Fruit fly (Drosophila melanogaster) whole organism, embryonic: ENCODE results near the gene CRAT.

Source experiments
- CG10543 ChIP-seq: fragments of 200-800 bp; sonication (Bioruptor generic); optimal IDR thresholded peaks from 3 replicates; lab custom pipeline; 2017; ENCODE audit warnings: missing biosample characterization, mild to moderate bottlenecking, missing genetic modification characterization, moderate library complexity
- CG11247 ChIP-seq: fragments of 200-800 bp; sonication (Bioruptor generic); IDR thresholded peaks from 2 replicates; pipeline ENCODE4 v1.3.6; 2022; ENCODE audit warnings: missing biosample characterization, missing genetic modification characterization
- CG12391 ChIP-seq: fragments of 200-800 bp; sonication (Bioruptor generic); optimal IDR thresholded peaks from 3 replicates; lab custom pipeline; 2018; ENCODE audit warnings: missing biosample characterization, mild to moderate bottlenecking, missing genetic modification characterization, moderate library complexity
- CG14860 ChIP-seq: fragments of 200-800 bp; sonication (Bioruptor generic); IDR thresholded peaks from 3 replicates; pipeline ENCODE4 v1.3.6; 2022; ENCODE audit warnings: missing biosample characterization, missing genetic modification characterization; ENCODE audit not compliant: partially characterized antibody
- CG15479 ChIP-seq: fragments of 200-800 bp; sonication (Bioruptor generic); optimal IDR thresholded peaks from 3 replicates; lab custom pipeline; 2019; ENCODE audit warnings: missing biosample characterization, mild to moderate bottlenecking, missing genetic modification characterization, moderate library complexity
- CG17361 ChIP-seq: fragments of 200-800 bp; sonication (Bioruptor generic); IDR thresholded peaks from 3 replicates; pipeline ENCODE4 v1.3.6; 2022; ENCODE audit warnings: missing biosample characterization, missing genetic modification characterization
- CG17385 ChIP-seq: fragments of 200-800 bp; sonication (Bioruptor generic); optimal IDR thresholded peaks from 3 replicates; lab custom pipeline; 2018; ENCODE audit warnings: missing biosample characterization, mild to moderate bottlenecking, missing genetic modification characterization
- CG17912 ChIP-seq: fragments of 200-800 bp; sonication (Bioruptor generic); optimal IDR thresholded peaks from 2 replicates; lab custom pipeline; 2018; ENCODE audit warnings: missing biosample characterization, mild to moderate bottlenecking, missing genetic modification characterization
- CG1832 ChIP-seq: fragments of 200-800 bp; sonication (Bioruptor generic); optimal IDR thresholded peaks from 2 replicates; lab custom pipeline; 2017; ENCODE audit warnings: missing biosample characterization, mild to moderate bottlenecking, missing genetic modification characterization, inconsistent platforms
- CG2875 ChIP-seq: fragments of 200-800 bp; sonication (Bioruptor generic); optimal IDR thresholded peaks from 2 replicates; lab custom pipeline; 2017; ENCODE audit warnings: missing biosample characterization, mild to moderate bottlenecking, missing genetic modification characterization, missing genetic modification reagents
- CG3163 ChIP-seq: fragments of 200-800 bp; sonication (Bioruptor generic); optimal IDR thresholded peaks from 3 replicates; lab custom pipeline; 2016; ENCODE audit warnings: missing biosample characterization, missing genetic modification characterization
- CG32532 ChIP-seq: fragments of 200-800 bp; sonication (Bioruptor generic); IDR thresholded peaks from 2 replicates; pipeline ENCODE4 v1.3.6; 2022; ENCODE audit warnings: missing biosample characterization, missing genetic modification characterization
- CG32767 ChIP-seq: fragments of 200-800 bp; sonication (Bioruptor generic); IDR thresholded peaks from 2 replicates; pipeline ENCODE4 v1.3.6; 2022; ENCODE audit warnings: missing biosample characterization, missing genetic modification characterization
- CG42726 ChIP-seq: fragments of 200-800 bp; sonication (Bioruptor generic); IDR thresholded peaks from 2 replicates; pipeline ENCODE4 v1.3.6; 2022; ENCODE audit warnings: missing biosample characterization, missing genetic modification characterization; ENCODE audit not compliant: partially characterized antibody
- CG4617 ChIP-seq: fragments of 200-800 bp; sonication (Bioruptor generic); optimal IDR thresholded peaks from 3 replicates; lab custom pipeline; 2016; ENCODE audit warnings: missing biosample characterization, missing genetic modification characterization, borderline replicate concordance
- CG6175 ChIP-seq: fragments of 200-800 bp; sonication (Bioruptor generic); IDR thresholded peaks from 3 replicates; pipeline ENCODE4 v1.3.6; 2022; ENCODE audit warnings: missing biosample characterization, missing genetic modification characterization
- CG9609 ChIP-seq: fragments of 200-800 bp; sonication (Bioruptor generic); optimal IDR thresholded peaks from 3 replicates; lab custom pipeline; 2016; ENCODE audit warnings: missing biosample characterization, missing genetic modification characterization
- CG9797 ChIP-seq: fragments of 200-800 bp; sonication (Bioruptor generic); optimal IDR thresholded peaks from 3 replicates; lab custom pipeline; 2018; ENCODE audit warnings: missing biosample characterization, mild to moderate bottlenecking, missing genetic modification characterization
- Dfd ChIP-seq, 2 experiments: fragments of >200 bp; optimal IDR thresholded peaks; 2 replicates each; lab custom pipeline; 2017; ENCODE audit warnings: missing biosample characterization in 2 of 2, missing genetic modification characterization in 2 of 2
- Dip3 ChIP-seq: fragments of 200-800 bp; sonication (Bioruptor generic); optimal IDR thresholded peaks from 3 replicates; lab custom pipeline; 2016; ENCODE audit warnings: missing biosample characterization, missing genetic modification characterization
- Doc2 ChIP-seq: fragments of 200-800 bp; sonication (Bioruptor generic); IDR thresholded peaks from 2 replicates; pipeline ENCODE4 v1.3.6; 2022; ENCODE audit warnings: missing biosample characterization, missing genetic modification characterization
- HHEX ChIP-seq: fragments of 200-800 bp; sonication (Bioruptor generic); optimal IDR thresholded peaks from 3 replicates; lab custom pipeline; 2017; ENCODE audit warnings: missing biosample characterization, mild to moderate bottlenecking, missing genetic modification characterization, missing genetic modification reagents
- HLHmδ ChIP-seq: fragments of 200-800 bp; sonication (Bioruptor generic); optimal IDR thresholded peaks from 2 replicates; lab custom pipeline; 2018; ENCODE audit warnings: missing biosample characterization, mild to moderate bottlenecking, missing genetic modification characterization, moderate library complexity
- Ravus ChIP-seq: fragments of 200-800 bp; sonication (Bioruptor generic); IDR thresholded peaks from 2 replicates; pipeline ENCODE4 v1.3.6; 2022; ENCODE audit warnings: missing biosample characterization, missing genetic modification characterization
- Sry-δ ChIP-seq: fragments of 200-800 bp; sonication (Bioruptor generic); optimal IDR thresholded peaks from 2 replicates; lab custom pipeline; 2016; ENCODE audit warnings: missing biosample characterization, missing genetic modification characterization
- Trl ChIP-seq, 3 experiments: fragments of >200 bp in 2 of 3; fragments of 200-800 bp in 1 of 3; sonication (Bioruptor generic) in 1 of 3; optimal IDR thresholded peaks; 2 replicates in 1 of 3; 3 replicates in 2 of 3; lab custom pipeline; 2016 to 2017; ENCODE audit warnings: missing biosample characterization in 1 of 3, missing genetic modification characterization in 1 of 3
- ci ChIP-seq: fragments of 200-800 bp; sonication (Bioruptor generic); IDR thresholded peaks from 3 replicates; pipeline ENCODE4 v1.3.6; 2022; ENCODE audit warnings: missing biosample characterization, missing genetic modification characterization
- crp ChIP-seq, 2 experiments: fragments of 200-800 bp; sonication (Bioruptor generic); optimal IDR thresholded peaks; 2 replicates in 1 of 2; 3 replicates in 1 of 2; lab custom pipeline; 2017; ENCODE audit warnings: missing biosample characterization in 2 of 2, missing genetic modification characterization in 2 of 2, mild to moderate bottlenecking in 1 of 2, moderate library complexity in 1 of 2
- dimm ChIP-seq: fragments of 200-800 bp; sonication (Bioruptor generic); IDR thresholded peaks from 2 replicates; pipeline ENCODE4 v1.3.6; 2022; ENCODE audit warnings: missing biosample characterization, missing genetic modification characterization
- en ChIP-seq: fragments of 200-800 bp; sonication (Bioruptor generic); optimal IDR thresholded peaks from 2 replicates; lab custom pipeline; 2016; ENCODE audit warnings: missing biosample characterization, missing genetic modification characterization
- eve ChIP-seq, 2 experiments: fragments of >200 bp; optimal IDR thresholded peaks; 2 replicates each; lab custom pipeline; 2017; ENCODE audit warnings: missing biosample characterization in 2 of 2, missing genetic modification characterization in 2 of 2
- exex ChIP-seq: fragments of 200-800 bp; sonication (Bioruptor generic); optimal IDR thresholded peaks from 4 replicates; lab custom pipeline; 2018; ENCODE audit warnings: missing biosample characterization, mild to moderate bottlenecking, missing genetic modification characterization, moderate library complexity
- fd64A ChIP-seq: fragments of 200-800 bp; sonication (Bioruptor generic); optimal IDR thresholded peaks from 3 replicates; lab custom pipeline; 2018; ENCODE audit warnings: missing biosample characterization, mild to moderate bottlenecking, missing genetic modification characterization
- fu2 ChIP-seq: fragments of 200-800 bp; sonication (Bioruptor generic); optimal IDR thresholded peaks from 2 replicates; lab custom pipeline; 2016; ENCODE audit warnings: missing biosample characterization, missing genetic modification characterization
- gro ChIP-seq: fragments of 200-800 bp; sonication (Bioruptor generic); optimal IDR thresholded peaks from 2 replicates; lab custom pipeline; 2016; ENCODE audit warnings: missing biosample characterization, missing genetic modification characterization
- hth ChIP-seq: fragments of >200 bp; optimal IDR thresholded peaks from 2 replicates; lab custom pipeline; 2017; ENCODE audit warnings: inconsistent platforms
- odd ChIP-seq: fragments of 200-800 bp; sonication (Bioruptor generic); optimal IDR thresholded peaks from 2 replicates; lab custom pipeline; 2017; ENCODE audit warnings: missing biosample characterization, mild to moderate bottlenecking, missing genetic modification characterization
- onecut ChIP-seq: fragments of 200-800 bp; sonication (Bioruptor generic); IDR thresholded peaks from 2 replicates; pipeline ENCODE4 v1.3.6; 2022; ENCODE audit warnings: missing biosample characterization, missing genetic modification characterization
- otp ChIP-seq: fragments of 200-800 bp; sonication (Bioruptor generic); IDR thresholded peaks from 3 replicates; pipeline ENCODE4, ENCODE4 v1.3.6; 2022; ENCODE audit warnings: missing biosample characterization, missing genetic modification characterization
- psq ChIP-seq: fragments of 200-800 bp; sonication (Bioruptor generic); optimal IDR thresholded peaks from 2 replicates; lab custom pipeline; 2017; ENCODE audit warnings: missing biosample characterization, missing genetic modification characterization
- repo ChIP-seq: fragments of 200-800 bp; sonication (Bioruptor generic); optimal IDR thresholded peaks from 2 replicates; lab custom pipeline; 2016; ENCODE audit warnings: missing biosample characterization, missing genetic modification characterization
- row ChIP-seq: fragments of 200-800 bp; sonication (Bioruptor generic); IDR thresholded peaks from 3 replicates; pipeline ENCODE4 v1.3.6; 2022; ENCODE audit warnings: missing biosample characterization, missing genetic modification characterization
- sima ChIP-seq: fragments of 200-800 bp; sonication (Bioruptor generic); optimal IDR thresholded peaks from 2 replicates; lab custom pipeline; 2016; ENCODE audit warnings: missing biosample characterization, missing genetic modification characterization
- slou ChIP-seq: fragments of 200-800 bp; sonication (Bioruptor generic); optimal IDR thresholded peaks from 3 replicates; lab custom pipeline; 2016; ENCODE audit warnings: missing biosample characterization, missing genetic modification characterization
- so ChIP-seq: fragments of 200-800 bp; sonication (Bioruptor generic); IDR thresholded peaks from 3 replicates; pipeline ENCODE4 v1.3.6; 2022; ENCODE audit warnings: missing biosample characterization, missing genetic modification characterization
- tap ChIP-seq: fragments of 200-800 bp; optimal IDR thresholded peaks from 3 replicates; lab custom pipeline; 2019; ENCODE audit warnings: missing biosample characterization, mild to moderate bottlenecking, missing genetic modification characterization, moderate library complexity
- tx ChIP-seq: fragments of 200-800 bp; sonication (Bioruptor generic); optimal IDR thresholded peaks from 2 replicates; lab custom pipeline; 2016; ENCODE audit warnings: missing biosample characterization, missing genetic modification characterization
- unc-4 ChIP-seq: fragments of 200-800 bp; sonication (Bioruptor generic); IDR thresholded peaks from 2 replicates; pipeline ENCODE4 v1.3.6; 2022; ENCODE audit warnings: missing biosample characterization, missing genetic modification characterization; ENCODE audit not compliant: partially characterized antibody

The CRAT gene

dm6 chr3R:6408467-6408866 lies 32.6 kb upstream of the CRAT start (continued):
- TF ChIP-seq slou (GFP tag; lab: Kevin White, UChicago) = no peak
- no peak for TF ChIP-seq CG32767 (GFP tag; lab: Robert Waterston, UW)
- no peak for TF ChIP-seq CG14860 (GFP tag; lab: Robert Waterston, UW)
- no peak for TF ChIP-seq gro (GFP tag; lab: Kevin White, UChicago)
- TF ChIP-seq, all 482 proteins: peak for 3

dm6 chr3R:6407544-6407943 lies 31.7 kb upstream of the CRAT start:
- TF ChIP-seq CG17385 (GFP tag; lab: Kevin White, UChicago) (peak; percentile 34), onecut (GFP tag; lab: Robert Waterston, UW) (0 out of 2 replicates have a peak, but pooled peaks have one; percentile 27), CG11247 (GFP tag; lab: Robert Waterston, UW) (no peak), Trl (optimal IDR thresholded peaks at IDR 0.05; lab: Kevin White, UChicago) (peak; percentile 79 to 93), Trl (GFP tag; optimal IDR thresholded peaks at IDR 0.05; lab: Kevin White, UChicago) (no peak), exex (tag; lab: Kevin White, UChicago) (peak; percentile 4), CG3163 (GFP tag; lab: Kevin White, UChicago) (peak; percentile 11), CG4617 (GFP tag; lab: Kevin White, UChicago) (no peak), CG9609 (no peak), CG15479 (peak; percentile 3), eve (GFP tag; optimal IDR thresholded peaks at IDR 0.05; lab: Kevin White, UChicago) (peak in 1 of 2 experiments; percentile 38), en (GFP tag; lab: Kevin White, UChicago) (no peak)

- TF ChIP-seq ci (GFP tag; lab: Robert Waterston, UW) (no peak), fu2 (GFP tag; lab: Kevin White, UChicago) (no peak), Doc2 (GFP tag; lab: Robert Waterston, UW) (no peak), Dip3 (GFP tag; lab: Kevin White, UChicago) (no peak), HHEX (GFP tag; lab: Kevin White, UChicago) (peak; percentile 10), Sry-δ (GFP tag; lab: Kevin White, UChicago) (peak; percentile 62), psq (GFP tag; lab: Kevin White, UChicago) (peak; percentile 100), dimm (GFP tag; lab: Robert Waterston, UW) (no peak), repo (GFP tag; lab: Kevin White, UChicago) (no peak), crp (GFP tag; optimal IDR thresholded peaks at IDR 0.05; lab: Kevin White, UChicago) (no peak), CG10543 (peak; percentile 21), Dfd (GFP tag; optimal IDR thresholded peaks at IDR 0.05; lab: Kevin White, UChicago) (no peak), tx (GFP tag; lab: Kevin White, UChicago) (no peak), CG1832 (GFP tag; lab: Kevin White, UChicago) (no peak), hth (lab: Kevin White, UChicago) (no peak), row (GFP tag; lab: Robert Waterston, UW) (no peak), fd64A (GFP tag; lab: Kevin White, UChicago) (no peak), sima (GFP tag; lab: Kevin White, UChicago) (no peak), so (GFP tag; lab: Robert Waterston, UW) (no peak), CG17912 (GFP tag; lab: Kevin White, UChicago) (peak; percentile 32), otp (GFP tag; lab: Robert Waterston, UW) (no peak), CG17361 (GFP tag; lab: Robert Waterston, UW) (no peak), CG32532 (GFP tag; lab: Robert Waterston, UW) (no peak), odd (GFP tag; lab: Kevin White, UChicago) (peak; percentile 52), tap (tag; lab: Kevin White, UChicago) (no peak), CG6175 (GFP tag; lab: Robert Waterston, UW) (no peak), unc-4 (no peak), CG2875 (GFP tag; lab: Kevin White, UChicago) (peak; percentile 21), HLHmδ (GFP tag; lab: Kevin White, UChicago) (peak; percentile 63), CG42726 (no peak), Ravus (GFP tag; lab: Robert Waterston, UW) (no peak), CG12391 (tag; lab: Kevin White, UChicago) (no peak), CG9797 (GFP tag; lab: Kevin White, UChicago) (peak; percentile 23)
Measured at dm6 chr3R:6406566-6407098, 30.8 kb upstream of the CRAT start, which contains the start of gene gpp. TSS of gene gpp (plus strand) at chr3R:6406855.
